Worm (Caenorhabditis elegans) whole organism, mixed stage, embryonic: Measurements from ENCODE around the gene C29F9.6.

Experiments used
- M03D4.4 ChIP-seq: sonication (generic microtip); optimal IDR thresholded peaks from 2 replicates; lab custom pipeline; 2017; ENCODE audit warnings: mild to moderate bottlenecking, missing genetic modification characterization, missing compliant biosample characterization
- bed-3 ChIP-seq: fragments of 200-800 bp; sonication (Bioruptor generic); optimal IDR thresholded peaks from 3 replicates; lab custom pipeline; 2018; ENCODE audit warnings: mild to moderate bottlenecking, missing genetic modification characterization, moderate library complexity, missing compliant biosample characterization
- blmp-1 ChIP-seq: fragments of 150-350 bp; optimal IDR thresholded peaks from 2 replicates; lab custom pipeline; 2014; ENCODE audit warnings: missing biosample characterization, missing genetic modification characterization
- ceh-39 ChIP-seq: fragments of 150-350 bp; optimal IDR thresholded peaks from 2 replicates; lab custom pipeline; 2014; ENCODE audit warnings: missing biosample characterization, missing genetic modification characterization
- ceh-83 ChIP-seq: fragments of 200-800 bp; sonication (Bioruptor generic); optimal IDR thresholded peaks from 2 replicates; lab custom pipeline; 2018; ENCODE audit warnings: mild to moderate bottlenecking, missing genetic modification characterization, missing compliant biosample characterization
- cnd-1 ChIP-seq: fragments of 200-800 bp; sonication (Bioruptor generic); optimal IDR thresholded peaks from 2 replicates; lab custom pipeline; 2018; ENCODE audit warnings: mild to moderate bottlenecking, missing genetic modification characterization, missing compliant biosample characterization
- drap-1 ChIP-seq: fragments of 200-800 bp; sonication (Bioruptor generic); optimal IDR thresholded peaks from 3 replicates; lab custom pipeline; 2018; ENCODE audit warnings: mild to moderate bottlenecking, missing genetic modification characterization, missing compliant biosample characterization
- elt-1 ChIP-seq: sonication (generic microtip); optimal IDR thresholded peaks from 2 replicates; lab custom pipeline; 2017; ENCODE audit warnings: missing genetic modification characterization, mild to moderate bottlenecking, missing compliant biosample characterization, antibody characterized with exemption, moderate library complexity, borderline replicate concordance; ENCODE audit not compliant: insufficient read depth
- elt-3 ChIP-seq: fragments of 150-350 bp; optimal IDR thresholded peaks from 2 replicates; lab custom pipeline; 2014; ENCODE audit warnings: missing biosample characterization, missing genetic modification characterization
- flh-1 ChIP-seq: fragments of 200-800 bp; sonication (Bioruptor generic); optimal IDR thresholded peaks from 2 replicates; lab custom pipeline; 2018; ENCODE audit warnings: mild to moderate bottlenecking, missing genetic modification characterization, moderate library complexity, missing compliant biosample characterization
- ham-2 ChIP-seq: fragments of 200-800 bp; sonication (Bioruptor generic); optimal IDR thresholded peaks from 2 replicates; lab custom pipeline; 2018; ENCODE audit warnings: mild to moderate bottlenecking, missing genetic modification characterization, missing compliant biosample characterization
- hlh-1 ChIP-seq: fragments of 150-350 bp; optimal IDR thresholded peaks from 2 replicates; lab custom pipeline; 2014; ENCODE audit warnings: missing biosample characterization, missing genetic modification reagents, missing genetic modification characterization
- lin-13 ChIP-seq: fragments of 150-350 bp; optimal IDR thresholded peaks from 2 replicates; lab custom pipeline; 2014; ENCODE audit warnings: missing biosample characterization, missing genetic modification characterization
- lin-32 ChIP-seq: fragments of 200-800 bp; sonication (Bioruptor generic); optimal IDR thresholded peaks from 2 replicates; lab custom pipeline; 2018; ENCODE audit warnings: mild to moderate bottlenecking, missing genetic modification characterization, missing compliant biosample characterization
- mab-5 ChIP-seq: fragments of 150-350 bp; optimal IDR thresholded peaks from 2 replicates; lab custom pipeline; 2014; ENCODE audit warnings: missing biosample characterization, missing genetic modification characterization
- mep-1 ChIP-seq: fragments of 150-350 bp; optimal IDR thresholded peaks from 2 replicates; lab custom pipeline; 2017; ENCODE audit warnings: missing biosample characterization, missing genetic modification reagents, missing genetic modification characterization, inconsistent platforms
- mls-2 ChIP-seq: sonication (generic microtip); optimal IDR thresholded peaks from 2 replicates; lab custom pipeline; 2016; ENCODE audit warnings: mild to moderate bottlenecking, missing genetic modification characterization, moderate library complexity, missing compliant biosample characterization
- nhr-12 ChIP-seq: fragments of 150-350 bp; optimal IDR thresholded peaks from 2 replicates; lab custom pipeline; 2014; ENCODE audit warnings: missing biosample characterization, missing genetic modification characterization
- nhr-237 ChIP-seq: fragments of 150-350 bp; optimal IDR thresholded peaks from 2 replicates; lab custom pipeline; 2014; ENCODE audit warnings: missing biosample characterization, missing genetic modification characterization
- nhr-28 ChIP-seq: fragments of 150-350 bp; optimal IDR thresholded peaks from 2 replicates; lab custom pipeline; 2014; ENCODE audit warnings: missing biosample characterization, missing genetic modification characterization
- nhr-76 ChIP-seq: sonication (generic microtip); optimal IDR thresholded peaks from 2 replicates; lab custom pipeline; 2017; ENCODE audit warnings: missing biosample characterization, missing genetic modification characterization
- pha-4 ChIP-seq: fragments of 150-350 bp; optimal IDR thresholded peaks from 2 replicates; lab custom pipeline; 2018; ENCODE audit warnings: missing biosample characterization, missing genetic modification reagents, missing genetic modification characterization
- snpc-4 ChIP-seq: fragments of 150-350 bp; optimal IDR thresholded peaks from 2 replicates; lab custom pipeline; 2014; ENCODE audit warnings: missing biosample characterization, missing genetic modification characterization
- sptf-1 ChIP-seq: sonication (generic microtip); optimal IDR thresholded peaks from 2 replicates; lab custom pipeline; 2017; ENCODE audit warnings: mild to moderate bottlenecking, missing genetic modification characterization, moderate library complexity, missing compliant biosample characterization
- tbx-8 ChIP-seq: fragments of 200-800 bp; sonication (Bioruptor generic); optimal IDR thresholded peaks from 2 replicates; lab custom pipeline; 2018; ENCODE audit warnings: mild to moderate bottlenecking, missing genetic modification characterization, moderate library complexity, missing compliant biosample characterization
- unc-120 ChIP-seq: sonication (generic microtip); optimal IDR thresholded peaks from 2 replicates; lab custom pipeline; 2017; ENCODE audit warnings: missing genetic modification characterization, missing compliant biosample characterization; ENCODE audit not compliant: poor library complexity, severe bottlenecking
- unc-39 ChIP-seq: fragments of 150-350 bp; optimal IDR thresholded peaks from 2 replicates; lab custom pipeline; 2014; ENCODE audit warnings: missing biosample characterization, missing genetic modification characterization
- unc-62 ChIP-seq: fragments of 150-350 bp; optimal IDR thresholded peaks from 2 replicates; lab custom pipeline; 2014; ENCODE audit warnings: missing biosample characterization, missing genetic modification reagents, missing genetic modification characterization
- zip-8 ChIP-seq: fragments of 150-350 bp; optimal IDR thresholded peaks from 2 replicates; lab custom pipeline; 2014; ENCODE audit warnings: missing biosample characterization, missing genetic modification characterization
- ztf-11 ChIP-seq: fragments of 150-350 bp; optimal IDR thresholded peaks from 2 replicates; lab custom pipeline; 2014; ENCODE audit warnings: missing biosample characterization, missing genetic modification characterization

The C29F9.6 gene

DNA sequence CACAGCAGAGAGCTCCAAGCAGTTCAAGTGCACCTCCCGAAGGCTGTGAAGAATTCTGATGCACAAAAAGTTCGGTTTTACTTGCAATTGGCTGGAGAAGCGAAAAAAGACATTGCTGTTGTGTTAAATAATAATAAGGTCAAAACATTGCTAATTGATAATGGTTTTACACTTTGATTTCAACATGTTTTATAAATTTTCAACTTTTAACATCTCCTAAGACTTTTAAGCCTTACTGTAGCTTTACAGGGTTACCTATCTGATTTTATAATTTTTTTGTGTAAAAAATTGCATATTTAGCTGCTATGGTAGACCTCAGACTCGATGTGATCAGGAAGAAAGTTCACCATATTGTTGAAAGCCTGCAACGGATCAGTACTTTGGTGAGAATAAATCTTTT, 19.5 kb downstream of the C29F9.6 start, which contains the start of gene pals-25:
pals-25 (plus strand) TSS at position 301 of the 400 bp plus-strand sequence.
- no peak for TF ChIP-seq nhr-76 (tag; lab: Kevin White, UChicago)
- TF ChIP-seq ztf-11 (tag; lab: Kevin White, UChicago), result no peak
- no peak for TF ChIP-seq ceh-39 (tag; lab: Kevin White, UChicago)
- no peak for TF ChIP-seq drap-1 (GFP tag; lab: Kevin White, UChicago)
- no peak for TF ChIP-seq elt-1 (tag; lab: Kevin White, UChicago)
- no peak for TF ChIP-seq ceh-83 (GFP tag; lab: Kevin White, UChicago)
- TF ChIP-seq snpc-4 (tag; lab: Kevin White, UChicago), result no peak
- TF ChIP-seq cnd-1 (tag; lab: Kevin White, UChicago), result no peak
- no peak for TF ChIP-seq nhr-28 (tag; lab: Kevin White, UChicago)
- no peak for TF ChIP-seq elt-3
- no peak for TF ChIP-seq unc-62
- no peak for TF ChIP-seq unc-39 (tag; lab: Kevin White, UChicago)
- TF ChIP-seq hlh-1 (tag; lab: Kevin White, UChicago), result no peak
- no peak for TF ChIP-seq blmp-1 (tag; lab: Kevin White, UChicago)
- TF ChIP-seq lin-13 (tag; lab: Kevin White, UChicago), result no peak

- TF ChIP-seq ham-2 (GFP tag; lab: Kevin White, UChicago) (no peak), unc-120 (tag; lab: Kevin White, UChicago) (no peak), unc-62 (no peak), elt-1 (tag; lab: Kevin White, UChicago) (no peak)
Observed at ce11 chrIII:140904-141303, 26.2 kb downstream of the C29F9.6 start, which contains the start of gene fbxb-81. Gene fbxb-81 (minus strand): TSS chrIII:141217.

DNA sequence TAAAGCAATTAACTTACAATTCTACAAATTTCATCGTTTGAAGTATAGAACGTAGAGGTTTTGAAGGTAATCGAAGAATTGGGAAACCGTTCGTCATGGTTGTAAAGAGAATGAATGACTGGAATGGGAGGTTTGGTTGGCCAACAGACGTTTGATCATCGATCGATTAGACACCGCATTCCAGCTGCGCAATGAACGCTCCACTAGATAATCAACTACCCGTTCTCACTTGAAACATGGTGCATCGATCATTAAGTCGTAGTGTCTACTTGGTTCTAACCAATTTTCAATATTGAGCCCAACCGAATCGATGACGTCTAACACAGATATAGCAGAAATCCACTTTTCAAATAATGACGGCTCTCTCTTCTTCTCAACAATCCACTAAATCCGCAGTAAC, 28.4 kb downstream of the C29F9.6 start, which contains the start of gene fbxb-82:
fbxb-82 (minus strand) TSS at position 101 of the 400 bp plus-strand sequence.
- TF ChIP-seq M03D4.4 (tag; lab: Kevin White, UChicago), result no peak
- no peak for TF ChIP-seq mep-1 (tag; lab: Kevin White, UChicago)
- TF ChIP-seq elt-3, result no peak
- TF ChIP-seq mab-5, result no peak
- no peak for TF ChIP-seq zip-8 (tag; lab: Kevin White, UChicago)
- no peak for TF ChIP-seq blmp-1 (tag; lab: Kevin White, UChicago)
- TF ChIP-seq, all 35 proteins: peak for 0

DNA sequence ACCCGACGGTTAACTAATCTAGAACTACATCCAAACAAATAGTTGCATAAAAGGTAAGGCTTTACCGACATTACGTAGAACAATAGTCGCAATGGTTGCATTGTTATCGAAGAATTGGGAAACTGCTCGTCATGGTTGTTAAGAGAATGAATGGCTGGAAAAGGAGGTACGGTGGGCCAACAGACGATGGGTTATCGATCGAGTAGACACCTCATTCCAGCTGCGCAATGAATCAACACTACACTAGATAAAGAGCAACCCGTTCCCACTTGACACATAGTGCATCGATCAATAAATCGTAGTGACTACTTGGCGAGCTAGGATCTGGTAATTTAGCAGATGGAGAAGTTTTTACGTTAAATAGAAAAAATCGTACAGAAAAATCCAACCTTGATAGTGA, 30.4 kb downstream of the C29F9.6 start, which contains the start of the genes T17A3.12 and fbxb-83:
T17A3.12 (minus strand) TSS at position 101 of the 400 bp plus-strand sequence.
fbxb-83 (minus strand) TSS at position 134 of the 400 bp plus-strand sequence.
- TF ChIP-seq tbx-8, result no peak
- no peak for TF ChIP-seq lin-32
- TF ChIP-seq, all 35 proteins: peak for 0

DNA sequence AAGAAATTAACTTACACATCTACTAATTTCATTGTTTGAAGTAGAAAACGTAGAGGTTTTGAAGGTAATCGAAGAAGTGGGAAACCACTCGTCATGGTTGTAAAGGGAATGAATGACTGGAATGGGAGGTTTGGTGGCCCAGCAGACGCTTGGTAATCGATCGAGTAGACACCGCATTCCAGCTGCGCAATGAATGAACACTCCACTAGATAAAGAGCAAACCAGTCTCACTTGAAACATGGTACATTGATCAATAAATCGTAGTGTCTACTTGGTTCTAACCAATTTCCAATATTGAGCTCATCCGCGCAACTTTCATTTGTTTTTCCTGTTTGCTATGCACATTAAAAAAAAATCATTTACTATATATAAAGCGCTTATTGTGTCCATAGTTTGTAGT, 31.7 kb downstream of the C29F9.6 start, which contains the start of gene fbxb-84:
fbxb-84 (minus strand) TSS at position 101 of the 400 bp plus-strand sequence.
- TF ChIP-seq sptf-1 (no peak), lin-13 (tag; lab: Kevin White, UChicago) (no peak), mep-1 (tag; lab: Kevin White, UChicago) (no peak), unc-120 (tag; lab: Kevin White, UChicago) (no peak), flh-1 (GFP tag; lab: Kevin White, UChicago) (no peak), mls-2 (no peak), bed-3 (GFP tag; lab: Kevin White, UChicago) (no peak), zip-8 (tag; lab: Kevin White, UChicago) (no peak), nhr-237 (tag; lab: Kevin White, UChicago) (no peak), mab-5 (no peak)

DNA sequence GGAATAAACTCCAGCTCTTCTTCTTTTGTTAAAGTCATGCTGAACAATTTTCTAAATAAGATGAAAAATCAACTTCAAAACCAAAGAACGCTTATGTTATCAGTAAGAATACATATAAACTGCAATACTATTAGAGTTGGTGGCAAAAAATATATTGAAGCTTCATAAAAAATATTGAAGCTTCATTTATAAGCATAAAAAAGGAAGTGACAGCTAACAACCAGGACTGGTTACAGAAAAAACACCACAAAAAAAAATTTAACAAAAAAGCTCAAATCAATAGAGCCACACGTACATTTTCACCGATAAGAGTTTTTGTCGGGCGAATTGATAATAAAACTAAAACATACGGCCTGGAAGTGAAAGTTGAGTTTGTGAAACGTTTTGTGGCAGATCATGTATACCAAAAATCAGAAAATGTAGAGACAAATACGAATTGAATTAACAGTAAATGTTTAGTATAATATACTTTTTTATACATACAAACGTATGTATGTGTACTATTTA, 32.9 kb downstream of the C29F9.6 start, which contains the start of gene sqst-5:
sqst-5 (minus strand) TSS at position 51 of the 507 bp plus-strand sequence.
- TF ChIP-seq pha-4, result no peak
- TF ChIP-seq hlh-1 (tag; lab: Kevin White, UChicago), result no peak
- TF ChIP-seq mab-5, result no peak
- no peak for TF ChIP-seq nhr-12 (tag; lab: Kevin White, UChicago)
- TF ChIP-seq, all 35 proteins: peak for 0
